Worm (Caenorhabditis elegans) whole organism, young adult: ENCODE data around the gene Y6D1A.1.

Source experiments
- F52B5.7 ChIP-seq: sonication (generic microtip); optimal IDR thresholded peaks from 2 replicates; lab custom pipeline; 2016; ENCODE audit warnings: mild to moderate bottlenecking, missing genetic modification characterization, missing compliant biosample characterization
- ama-1 ChIP-seq, 3 experiments: fragments of 150-350 bp in 1 of 3; sonication (generic microtip) in 2 of 3; optimal IDR thresholded peaks; 2 replicates each; lab custom pipeline; 2014 to 2018; ENCODE audit warnings: missing biosample characterization in 2 of 3, missing genetic modification characterization in 2 of 3, missing genetic modification reagents in 2 of 3
- attf-6 ChIP-seq: fragments of 200-800 bp; sonication (Bioruptor generic); IDR thresholded peaks from 2 replicates; pipeline ENCODE4 v1.3.6; 2022; ENCODE audit warnings: missing genetic modification reagents, missing genetic modification characterization, missing compliant biosample characterization
- ceh-40 ChIP-seq: fragments of 200-800 bp; sonication (Bioruptor generic); IDR thresholded peaks from 2 replicates; pipeline ENCODE4 v1.3.6; 2022; ENCODE audit warnings: missing genetic modification characterization, missing compliant biosample characterization
- pha-4 ChIP-seq: fragments of 150-350 bp; sonication (generic microtip); optimal IDR thresholded peaks from 2 replicates; lab custom pipeline; 2014; ENCODE audit warnings: missing biosample characterization, missing genetic modification reagents, missing genetic modification characterization

DNA sequence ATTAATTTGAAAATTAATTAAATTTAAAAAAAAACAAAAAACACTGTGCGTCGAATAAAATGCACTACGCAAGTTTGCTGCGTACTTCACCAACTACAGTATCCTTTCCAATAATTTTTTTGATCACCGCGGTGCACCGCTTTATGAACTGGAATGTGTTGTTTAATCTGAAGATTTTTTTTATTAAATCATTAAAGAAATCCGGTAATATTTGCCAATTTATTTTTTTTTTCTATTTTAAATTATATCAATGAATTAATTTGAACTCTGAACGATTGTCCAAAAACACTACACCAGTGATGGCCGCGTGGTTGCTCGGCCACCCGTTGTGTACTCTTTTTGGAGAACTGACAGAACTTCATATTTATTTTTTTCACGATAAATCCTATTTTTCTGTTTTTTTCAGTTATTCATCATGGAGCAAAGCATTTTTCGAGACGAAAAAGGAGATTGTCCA, 37.2 kb upstream of the Y6D1A.1 start, which contains the start of gene K12D12.5:
- TF ChIP-seq pha-4 (tag; lab: Kevin White, UChicago) (no peak), ceh-40 (GFP tag; lab: Robert Waterston, UW) (no peak), ama-1 (optimal IDR thresholded peaks at IDR 0.05; lab: Kevin White, UChicago) (no peak), ama-1 (GFP tag; optimal IDR thresholded peaks at IDR 0.05; lab: Kevin White, UChicago) (no peak), attf-6 (GFP tag; lab: Robert Waterston, UW) (no peak), F52B5.7 (tag; lab: Kevin White, UChicago) (no peak)
